Fruit fly (Drosophila melanogaster): Measurements from ENCODE around the gene NHP2.

Gene NHP2

DNA sequence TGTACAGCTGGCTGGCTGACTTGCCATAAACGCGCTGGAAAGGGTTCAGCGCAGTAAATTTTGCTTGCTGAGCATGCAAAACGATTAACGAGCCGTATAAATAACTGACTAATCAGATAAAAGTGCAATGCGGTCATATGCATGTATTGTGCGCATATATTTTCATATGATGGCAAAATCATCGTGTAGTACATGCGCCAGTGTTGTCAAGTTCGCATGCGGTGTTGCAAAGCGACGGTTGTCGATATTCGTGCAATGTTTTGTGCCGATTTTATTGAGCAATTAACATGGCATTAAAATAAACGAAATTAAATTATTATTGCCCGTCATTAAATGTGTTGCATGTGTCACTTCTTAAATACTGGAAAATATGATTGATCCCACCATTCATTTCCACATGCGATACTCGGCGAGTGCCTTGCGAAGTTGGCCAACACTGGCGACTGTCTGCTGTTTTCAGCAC, 11.8 kb downstream of the NHP2 start (continued):
- TF ChIP-seq sqz (GFP tag; optimal IDR thresholded peaks at IDR 0.05) (no peak), CG13287 (GFP tag; IDR thresholded peaks at IDR 0.05; ENCODE audit: partially characterized antibody) (peak; percentile 82), NFAT (GFP tag; IDR thresholded peaks at IDR 0.05) (peak; percentile 78; the same call in 1 of the 2 replicates), Nf-YB (GFP tag; optimal IDR thresholded peaks at IDR 0.05) (no peak), lab (GFP tag; optimal IDR thresholded peaks at IDR 0.05) (peak; percentile 88), Dll (GFP tag; IDR thresholded peaks at IDR 0.05; ENCODE audit: partially characterized antibody) (peak; percentile 85), CG7963 (GFP tag; IDR thresholded peaks at IDR 0.05; ENCODE audit: partially characterized antibody) (0 out of 3 replicates have a peak, but pooled peaks have one; percentile 61), CG4282 (GFP tag; optimal IDR thresholded peaks at IDR 0.05) (peak; percentile 78), schlank (tag; optimal IDR thresholded peaks at IDR 0.05) (peak; percentile 69), lmd (GFP tag; IDR thresholded peaks at IDR 0.05) (peak; percentile 80), CHES-1-like (GFP tag; optimal IDR thresholded peaks at IDR 0.05) (peak; percentile 82), unpg (GFP tag; optimal IDR thresholded peaks at IDR 0.05) (peak; percentile 73), prd (optimal IDR thresholded peaks at IDR 0.05) (no peak), prd (GFP tag; IDR thresholded peaks at IDR 0.05) (peak; percentile 86), ara (GFP tag; IDR thresholded peaks at IDR 0.05) (peak; percentile 69; the same call in 1 of the 2 replicates), PHDP (tag; optimal IDR thresholded peaks at IDR 0.05) (peak; percentile 70), MBD-R2 (GFP tag; IDR thresholded peaks at IDR 0.05) (peak; percentile 77), NC2α (GFP tag; optimal IDR thresholded peaks at IDR 0.05) (peak; percentile 64), trh (GFP tag; optimal IDR thresholded peaks at IDR 0.05) (peak; percentile 53), gcm (GFP tag; optimal IDR thresholded peaks at IDR 0.05) (no peak), Dip2 (GFP tag; IDR thresholded peaks at IDR 0.05) (no peak), sd (tag; optimal IDR thresholded peaks at IDR 0.05) (no peak), gt (GFP tag; IDR thresholded peaks at IDR 0.05) (peak; percentile 50; the same call in 1 of the 2 replicates), Blimp-1 (GFP tag; optimal IDR thresholded peaks at IDR 0.05) (no peak), CG3065 (GFP tag; optimal IDR thresholded peaks at IDR 0.05) (peak; percentile 54), en (GFP tag; optimal IDR thresholded peaks at IDR 0.05) (peak; percentile 77), pzg (GFP tag; optimal IDR thresholded peaks at IDR 0.05) (peak; percentile 65), Eip74EF (GFP tag; optimal IDR thresholded peaks at IDR 0.05) (no peak), CG12769 (tag; optimal IDR thresholded peaks at IDR 0.05) (no peak), odd (GFP tag; optimal IDR thresholded peaks at IDR 0.05) (no peak), pum (GFP tag; optimal IDR thresholded peaks at IDR 0.05) (peak; percentile 88), abd-A (tag; optimal IDR thresholded peaks at IDR 0.05) (no peak), CG10543 (GFP tag; optimal IDR thresholded peaks at IDR 0.05) (no peak), slou (GFP tag; optimal IDR thresholded peaks at IDR 0.05) (peak; percentile 64), z (GFP tag; IDR thresholded peaks at IDR 0.05) (no peak), tna (GFP tag; IDR thresholded peaks at IDR 0.05; ENCODE audit: partially characterized antibody) (peak; percentile 44), CG7271 (tag; optimal IDR thresholded peaks at IDR 0.05) (no peak), CG6689 (GFP tag; IDR thresholded peaks at IDR 0.05) (peak; percentile 83), mam (GFP tag; optimal IDR thresholded peaks at IDR 0.05) (peak; percentile 91), E2f1 (GFP tag; IDR thresholded peaks at IDR 0.05) (peak; percentile 75), nau (GFP tag; optimal IDR thresholded peaks at IDR 0.05) (no peak), cg (GFP tag; optimal IDR thresholded peaks at IDR 0.05) (peak; percentile 46), CG2678 (tag; optimal IDR thresholded peaks at IDR 0.05) (no peak), wek (GFP tag; optimal IDR thresholded peaks at IDR 0.05) (peak; percentile 42), CG1832 (GFP tag; optimal IDR thresholded peaks at IDR 0.05) (no peak), gem (tag; optimal IDR thresholded peaks at IDR 0.05) (peak; percentile 74), psq (GFP tag; optimal IDR thresholded peaks at IDR 0.05) (peak; percentile 58), stwl (tag; optimal IDR thresholded peaks at IDR 0.05) (peak; percentile 68), CG11696 (GFP tag; IDR thresholded peaks at IDR 0.05) (0 out of 2 replicates have a peak, but pooled peaks have one; percentile 14), ranshi (GFP tag; IDR thresholded peaks at IDR 0.05) (peak; percentile 77; the same call in 1 of the 2 replicates)

Measured in whole organism, embryonic.